Fruit fly (Drosophila melanogaster) whole organism, pupa: ENCODE data around the gene ppk15.

Experiments
- CG10348 ChIP-seq: fragments of 200-800 bp; sonication (Bioruptor generic); IDR thresholded peaks from 2 replicates; pipeline ENCODE4 v1.3.6; 2022; ENCODE audit warnings: missing biosample characterization, missing genetic modification characterization
- CG12605 ChIP-seq: fragments of 200-800 bp; sonication (Bioruptor generic); IDR thresholded peaks from 2 replicates; pipeline ENCODE4 v1.3.6; 2022; ENCODE audit warnings: missing biosample characterization, missing genetic modification characterization
- CG13204 ChIP-seq: fragments of 200-800 bp; sonication (Bioruptor generic); optimal IDR thresholded peaks from 2 replicates; lab custom pipeline; 2018; ENCODE audit warnings: missing biosample characterization, mild to moderate bottlenecking, missing genetic modification characterization, moderate library complexity
- CG14655 ChIP-seq: fragments of 200-800 bp; sonication (Bioruptor generic); optimal IDR thresholded peaks from 3 replicates; lab custom pipeline; 2017; ENCODE audit warnings: mild to moderate bottlenecking, missing biosample characterization, missing genetic modification reagents, missing genetic modification characterization
- CG15710 ChIP-seq: fragments of 200-800 bp; sonication (Bioruptor generic); optimal IDR thresholded peaks from 2 replicates; lab custom pipeline; 2018; ENCODE audit warnings: missing biosample characterization, mild to moderate bottlenecking, missing genetic modification characterization, moderate library complexity
- CG17806 ChIP-seq: fragments of 200-800 bp; sonication (Bioruptor generic); optimal IDR thresholded peaks from 2 replicates; lab custom pipeline; 2018; ENCODE audit warnings: missing biosample characterization, mild to moderate bottlenecking, missing genetic modification characterization, moderate library complexity
- CG32121 ChIP-seq: fragments of 200-800 bp; sonication (Bioruptor generic); IDR thresholded peaks from 2 replicates; pipeline ENCODE4 v1.3.6; 2022; ENCODE audit warnings: missing biosample characterization, missing genetic modification characterization
- CG34367 ChIP-seq: fragments of 200-800 bp; sonication (Bioruptor generic); optimal IDR thresholded peaks from 2 replicates; lab custom pipeline; 2018; ENCODE audit warnings: missing biosample characterization, mild to moderate bottlenecking, missing genetic modification characterization
- CG4496 ChIP-seq: fragments of 200-800 bp; sonication (Bioruptor generic); IDR thresholded peaks from 3 replicates; pipeline ENCODE4 v1.3.6; 2022; ENCODE audit warnings: missing biosample characterization, missing genetic modification characterization
- CG8159 ChIP-seq: fragments of 200-800 bp; sonication (Bioruptor generic); optimal IDR thresholded peaks from 3 replicates; lab custom pipeline; 2018; ENCODE audit warnings: missing biosample characterization, mild to moderate bottlenecking, missing genetic modification characterization, moderate library complexity
- CG8301 ChIP-seq: fragments of 200-800 bp; sonication (Bioruptor generic); optimal IDR thresholded peaks from 2 replicates; lab custom pipeline; 2018; ENCODE audit warnings: missing biosample characterization, mild to moderate bottlenecking, missing genetic modification characterization
- CG9948 ChIP-seq: fragments of 200-800 bp; sonication (Bioruptor generic); optimal IDR thresholded peaks from 2 replicates; lab custom pipeline; 2018; ENCODE audit warnings: missing biosample characterization, mild to moderate bottlenecking, missing genetic modification characterization, moderate library complexity
- D1 ChIP-seq: fragments of 200-800 bp; sonication (Bioruptor generic); optimal IDR thresholded peaks from 2 replicates; lab custom pipeline; 2018; ENCODE audit warnings: missing biosample characterization, mild to moderate bottlenecking, missing genetic modification characterization, moderate library complexity
- EcR ChIP-seq: fragments of 200-800 bp; sonication (Bioruptor generic); optimal IDR thresholded peaks from 3 replicates; lab custom pipeline; 2019; ENCODE audit warnings: missing biosample characterization, missing genetic modification characterization, mild to moderate bottlenecking, moderate library complexity, missing genetic modification reagents
- Ets98B ChIP-seq: fragments of 200-800 bp; sonication (Bioruptor generic); IDR thresholded peaks from 2 replicates; pipeline ENCODE4 v1.3.6; 2022; ENCODE audit warnings: missing biosample characterization, missing genetic modification characterization
- Pif1A ChIP-seq: fragments of 200-800 bp; sonication (Bioruptor generic); optimal IDR thresholded peaks from 3 replicates; lab custom pipeline; 2016; ENCODE audit warnings: missing biosample characterization, missing genetic modification characterization
- Pif1B ChIP-seq: fragments of 200-800 bp; sonication (Bioruptor generic); optimal IDR thresholded peaks from 3 replicates; lab custom pipeline; 2016; ENCODE audit warnings: missing biosample characterization, missing genetic modification characterization
- Snoo ChIP-seq: fragments of 200-800 bp; sonication (Bioruptor generic); optimal IDR thresholded peaks from 3 replicates; lab custom pipeline; 2017; ENCODE audit warnings: missing biosample characterization, mild to moderate bottlenecking, missing genetic modification characterization, inconsistent platforms
- fd96Ca ChIP-seq: fragments of 200-800 bp; sonication (Bioruptor generic); IDR thresholded peaks from 3 replicates; pipeline ENCODE4 v1.3.6; 2022; ENCODE audit warnings: missing biosample characterization, missing genetic modification characterization
- gl ChIP-seq: fragments of 200-800 bp; sonication (Bioruptor generic); optimal IDR thresholded peaks from 2 replicates; lab custom pipeline; 2018; ENCODE audit warnings: missing biosample characterization, mild to moderate bottlenecking, missing genetic modification characterization
- rn ChIP-seq: fragments of 200-800 bp; sonication (Bioruptor generic); IDR thresholded peaks from 2 replicates; pipeline ENCODE4 v1.3.6; 2022; ENCODE audit warnings: missing biosample characterization, missing genetic modification characterization

Gene ppk15

DNA sequence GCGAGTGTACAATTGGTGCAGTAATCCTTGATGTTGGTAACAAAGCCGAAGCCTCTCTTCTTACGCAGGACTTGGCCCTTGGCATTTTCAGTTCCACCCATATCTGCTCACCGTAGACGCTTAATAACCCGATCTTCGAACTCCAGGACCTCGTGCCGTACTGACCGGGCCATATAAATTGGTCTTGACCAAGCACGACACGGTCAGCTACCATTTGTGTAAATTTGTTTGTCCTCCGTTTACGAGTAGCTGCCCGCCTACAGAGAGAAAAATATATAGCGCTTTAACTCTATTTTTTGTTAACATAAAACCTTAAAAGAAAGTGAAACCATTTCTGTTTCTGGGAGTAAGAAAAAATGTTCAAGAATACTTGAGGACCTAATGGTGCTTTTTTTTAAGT lies at the start of gene ppk15:
TSS of gene ppk15 (minus strand) at position 101 of the 400 bp plus-strand sequence.
- TF ChIP-seq CG12605 (GFP tag; lab: Robert Waterston, UW) (no peak), EcR (GFP tag; lab: Kevin White, UChicago) (no peak), Snoo (no peak), CG9948 (tag; lab: Kevin White, UChicago) (no peak)

DNA sequence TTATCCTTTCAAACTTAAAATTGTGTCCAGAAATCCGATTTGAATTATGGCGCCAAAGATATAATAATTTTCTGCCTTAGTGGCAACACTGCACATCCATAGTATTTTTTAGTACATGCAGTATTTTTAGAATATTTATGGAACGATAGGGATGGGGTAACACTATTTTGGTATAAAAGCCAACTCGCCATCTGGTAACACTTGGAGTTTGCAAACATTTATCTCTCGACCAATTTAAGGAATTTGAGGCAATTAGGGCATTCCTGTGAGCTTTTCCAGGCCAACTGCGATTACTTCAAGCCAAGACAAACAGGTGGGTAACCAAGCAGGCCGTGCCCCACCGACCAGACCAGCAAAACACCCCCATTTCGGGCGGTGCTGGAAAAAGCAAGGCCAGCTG lies 48.9 kb upstream of the ppk15 start, which contains the start of gene CG5447:
TSS of gene CG5447 (plus strand) at position 190 of the 400 bp plus-strand sequence.
- TF ChIP-seq EcR (GFP tag; lab: Kevin White, UChicago) (no peak), CG8159 (tag; lab: Kevin White, UChicago) (no peak), CG34367 (tag; lab: Kevin White, UChicago) (no peak), CG8301 (tag; lab: Kevin White, UChicago) (no peak), CG10348 (GFP tag; lab: Robert Waterston, UW) (no peak), Pif1A (no peak), CG17806 (tag; lab: Kevin White, UChicago) (no peak), CG13204 (no peak), CG4496 (GFP tag; lab: Robert Waterston, UW) (no peak), D1 (no peak), CG15710 (no peak), rn (GFP tag; lab: Robert Waterston, UW) (no peak)

DNA sequence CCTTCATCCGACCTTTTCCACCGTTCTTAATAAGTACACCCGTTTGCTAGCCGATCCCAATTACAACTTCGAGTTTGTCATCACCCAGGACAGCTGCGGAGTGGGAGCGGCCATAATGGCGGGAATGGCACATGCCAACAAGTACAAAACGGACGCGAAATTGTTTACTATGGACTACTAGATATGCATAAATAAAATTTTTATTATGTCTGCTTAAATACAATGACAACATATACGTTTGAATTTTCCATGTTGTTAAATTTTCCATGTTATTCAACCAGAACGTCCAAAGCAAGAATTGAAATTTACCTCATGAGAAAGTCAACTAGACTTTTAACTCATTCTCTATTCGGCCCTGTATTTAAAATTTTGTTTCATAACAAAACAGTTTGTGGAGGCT lies 46.9 kb upstream of the ppk15 start, which contains the start of gene Hex-t2:
TSS of gene Hex-t2 (plus strand) at position 301 of the 400 bp plus-strand sequence.
- no peak for TF ChIP-seq CG9948 (tag; lab: Kevin White, UChicago)
- no peak for TF ChIP-seq Pif1B (GFP tag; lab: Kevin White, UChicago)
- TF ChIP-seq fd96Ca: no peak
- no peak for TF ChIP-seq D1
- TF ChIP-seq CG12605 (GFP tag; lab: Robert Waterston, UW): no peak
- no peak for TF ChIP-seq Snoo
- TF ChIP-seq gl: no peak
- no peak for TF ChIP-seq CG10348 (GFP tag; lab: Robert Waterston, UW)
- TF ChIP-seq CG17806 (tag; lab: Kevin White, UChicago): no peak
- no peak for TF ChIP-seq CG13204
- TF ChIP-seq Pif1A: no peak

DNA sequence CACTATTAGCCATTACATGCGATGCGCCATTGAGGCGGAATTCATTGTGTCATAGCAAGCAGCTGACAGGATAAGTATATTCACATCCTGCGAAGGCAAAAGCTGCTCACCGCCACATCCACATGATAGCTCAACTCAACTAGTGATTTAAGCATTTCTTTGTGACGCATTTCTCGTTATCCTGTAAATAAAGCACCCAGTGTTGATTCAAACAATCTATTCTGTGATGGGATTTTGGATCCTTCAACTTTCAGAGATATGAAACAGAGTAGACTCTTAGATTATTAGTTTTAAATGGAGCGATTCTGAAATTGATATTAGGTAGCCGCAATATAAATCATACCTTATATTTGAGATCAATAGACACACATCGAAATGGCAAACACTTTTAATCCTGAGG lies 45.3 kb upstream of the ppk15 start, which contains the start of gene Hex-t1:
TSS of gene Hex-t1 (plus strand) at position 301 of the 400 bp plus-strand sequence.
- no peak for TF ChIP-seq CG32121 (GFP tag; lab: Robert Waterston, UW)

DNA sequence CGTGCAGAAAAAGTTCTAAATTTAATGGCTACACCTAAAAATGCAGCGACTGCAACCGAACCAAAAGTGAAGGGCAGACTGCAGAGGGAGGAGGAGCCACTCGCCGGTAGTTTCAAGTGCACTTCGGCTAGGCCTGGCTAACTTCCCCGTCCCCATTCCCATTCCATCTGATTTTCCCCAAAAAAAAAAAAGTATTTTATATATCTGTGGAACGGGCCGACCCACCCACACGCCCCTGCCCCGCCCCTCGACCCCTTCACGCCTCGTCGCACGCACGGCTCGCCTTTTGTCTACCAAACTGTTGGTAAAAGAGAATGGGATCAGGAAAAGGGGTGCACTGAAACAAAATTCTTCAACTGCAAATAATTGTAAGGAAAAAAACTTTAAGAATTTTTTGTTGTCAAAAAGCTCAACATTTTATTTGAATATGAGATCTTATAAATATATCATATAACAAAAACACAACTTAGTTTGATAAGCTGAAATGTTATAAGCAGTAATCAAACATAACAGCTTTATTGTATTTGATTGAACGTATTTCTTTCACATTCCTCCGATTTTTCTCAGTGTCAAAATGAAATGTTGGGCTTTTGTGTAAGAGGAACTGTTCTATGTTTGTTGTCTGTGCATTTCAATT lies 40.5 kb upstream of the ppk15 start:
- TF ChIP-seq gl (no peak), CG9948 (tag; lab: Kevin White, UChicago) (peak; percentile 48), CG34367 (tag; lab: Kevin White, UChicago) (no peak), Ets98B (peak; percentile 53; the same call in 1 of the 2 replicates), CG15710 (no peak), CG17806 (tag; lab: Kevin White, UChicago) (peak; percentile 53), Pif1A (peak; percentile 43), CG13204 (no peak), CG8159 (tag; lab: Kevin White, UChicago) (peak; percentile 54), Pif1B (GFP tag; lab: Kevin White, UChicago) (no peak), CG10348 (GFP tag; lab: Robert Waterston, UW) (no peak), CG12605 (GFP tag; lab: Robert Waterston, UW) (no peak), EcR (GFP tag; lab: Kevin White, UChicago) (no peak), rn (GFP tag; lab: Robert Waterston, UW) (no peak), CG8301 (tag; lab: Kevin White, UChicago) (peak; percentile 85), CG32121 (GFP tag; lab: Robert Waterston, UW) (peak; percentile 40; the same call in 1 of the 2 replicates), fd96Ca (peak; percentile 38; the same call in 1 of the 3 replicates), Snoo (no peak), CG14655 (GFP tag; lab: Kevin White, UChicago) (peak; percentile 87), D1 (no peak), CG4496 (GFP tag; lab: Robert Waterston, UW) (0 out of 3 replicates have a peak, but pooled peaks have one; percentile 17)
- TF ChIP-seq, all 21 proteins: peak for 10

DNA sequence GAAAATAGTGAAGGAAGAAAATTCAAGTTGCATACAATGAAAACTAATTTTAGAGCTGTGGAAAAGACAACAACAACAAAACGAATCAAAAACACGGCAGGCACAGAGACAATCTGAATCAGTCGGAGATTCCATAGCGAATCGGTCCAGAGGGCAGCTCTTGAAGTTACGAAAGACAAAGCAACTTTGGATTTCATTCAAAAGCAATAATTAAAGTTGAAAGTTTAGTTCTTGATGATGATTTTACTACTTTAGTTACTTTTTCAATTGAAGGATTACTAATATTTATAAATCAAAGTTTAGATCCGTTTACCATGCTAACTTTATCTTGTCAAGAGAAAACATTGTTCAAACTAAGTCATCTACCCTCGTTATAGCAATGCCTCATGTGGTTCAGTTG lies 39.9 kb upstream of the ppk15 start:
- TF ChIP-seq CG17806 (tag; lab: Kevin White, UChicago): no peak
- TF ChIP-seq CG14655 (GFP tag; lab: Kevin White, UChicago): peak; percentile 41
- TF ChIP-seq rn (GFP tag; lab: Robert Waterston, UW): no peak
- TF ChIP-seq CG15710: no peak
- no peak for TF ChIP-seq gl
- no peak for TF ChIP-seq Snoo
- no peak for TF ChIP-seq fd96Ca
- no peak for TF ChIP-seq CG10348 (GFP tag; lab: Robert Waterston, UW)
- TF ChIP-seq CG8301 (tag; lab: Kevin White, UChicago): peak; percentile 25
- TF ChIP-seq Ets98B: no peak
- TF ChIP-seq Pif1B (GFP tag; lab: Kevin White, UChicago): no peak
- TF ChIP-seq CG34367 (tag; lab: Kevin White, UChicago): no peak
- 0 out of 3 replicates have a peak, but pooled peaks have one; percentile 42 for TF ChIP-seq CG4496 (GFP tag; lab: Robert Waterston, UW)
- TF ChIP-seq CG8159 (tag; lab: Kevin White, UChicago): peak; percentile 4
- no peak for TF ChIP-seq D1
- no peak for TF ChIP-seq CG12605 (GFP tag; lab: Robert Waterston, UW)
- no peak for TF ChIP-seq Pif1A
- TF ChIP-seq CG9948 (tag; lab: Kevin White, UChicago): no peak
- no peak for TF ChIP-seq CG32121 (GFP tag; lab: Robert Waterston, UW)
- no peak for TF ChIP-seq CG13204
- no peak for TF ChIP-seq EcR (GFP tag; lab: Kevin White, UChicago)
